Worm (Caenorhabditis elegans) whole organism, L1 larva: Measurements from ENCODE around the gene srbc-75.
"Not testable (repeated sequence)": the region's sequence is repeated elsewhere in the genome, so short reads cannot be mapped to it uniquely, and the experiment has no call there.

Experiments used
- C16A3.4 ChIP-seq: fragments of 150-350 bp; optimal IDR thresholded peaks from 2 replicates; lab custom pipeline; 2014; ENCODE audit warnings: missing biosample characterization, missing genetic modification characterization
- F16B12.6 ChIP-seq: fragments of 150-350 bp; optimal IDR thresholded peaks from 2 replicates; lab custom pipeline; 2014; ENCODE audit warnings: missing biosample characterization, missing genetic modification characterization
- Y116A8C.19 ChIP-seq: sonication (generic microtip); optimal IDR thresholded peaks from 2 replicates; lab custom pipeline; 2016; ENCODE audit warnings: missing compliant biosample characterization, missing genetic modification characterization, borderline replicate concordance
- alr-1 ChIP-seq: fragments of 200-800 bp; sonication (Bioruptor generic); optimal IDR thresholded peaks from 2 replicates; lab custom pipeline; 2018; ENCODE audit warnings: borderline replicate concordance, mild to moderate bottlenecking, missing genetic modification characterization, missing compliant biosample characterization
- ama-1 ChIP-seq: fragments of 150-350 bp; optimal IDR thresholded peaks from 2 replicates; lab custom pipeline; 2014
- ceh-63 ChIP-seq: fragments of 200-800 bp; sonication (Bioruptor generic); optimal IDR thresholded peaks from 2 replicates; lab custom pipeline; 2018; ENCODE audit warnings: mild to moderate bottlenecking, missing genetic modification characterization, missing compliant biosample characterization
- ces-1 ChIP-seq: fragments of 150-350 bp; optimal IDR thresholded peaks from 2 replicates; lab custom pipeline; 2014; ENCODE audit warnings: missing biosample characterization, missing genetic modification reagents, missing genetic modification characterization
- dpl-1 ChIP-seq, 3 experiments: fragments of 150-350 bp in 2 of 3; sonication (generic microtip) in 1 of 3; optimal IDR thresholded peaks; 2 replicates each; lab custom pipeline; 2014 to 2017; ENCODE audit warnings: missing biosample characterization in 3 of 3, missing genetic modification characterization in 3 of 3, missing genetic modification reagents in 3 of 3
- dsc-1 ChIP-seq: sonication (generic microtip); optimal IDR thresholded peaks from 2 replicates; lab custom pipeline; 2016; ENCODE audit warnings: mild to moderate bottlenecking, missing genetic modification characterization, missing compliant biosample characterization
- efl-1 ChIP-seq, 4 experiments: fragments of 150-350 bp; optimal IDR thresholded peaks in 3 of 4; peaks in 1 of 4; 1 replicate in 1 of 4; 2 replicates in 3 of 4; lab custom pipeline; 2014; ENCODE audit warnings: missing biosample characterization in 2 of 4, missing genetic modification characterization in 2 of 4, missing genetic modification reagents in 2 of 4
- elt-2 ChIP-seq: sonication (generic microtip); optimal IDR thresholded peaks from 2 replicates; lab custom pipeline; 2016; ENCODE audit warnings: missing genetic modification characterization, mild to moderate bottlenecking, inconsistent platforms, missing compliant biosample characterization, missing genetic modification reagents
- fkh-8 ChIP-seq: sonication (generic microtip); optimal IDR thresholded peaks from 2 replicates; lab custom pipeline; 2016; ENCODE audit warnings: mild to moderate bottlenecking, missing genetic modification characterization, missing compliant biosample characterization
- fos-1 ChIP-seq: fragments of 150-350 bp; optimal IDR thresholded peaks from 2 replicates; lab custom pipeline; 2014; ENCODE audit warnings: missing biosample characterization, missing genetic modification characterization
- grh-1 ChIP-seq: fragments of 200-800 bp; sonication (Bioruptor generic); IDR thresholded peaks from 2 replicates; pipeline ENCODE4 v1.3.6; 2022; ENCODE audit warnings: missing genetic modification reagents, missing genetic modification characterization, missing compliant biosample characterization
- hlh-17 ChIP-seq: fragments of 200-800 bp; sonication (Bioruptor generic); optimal IDR thresholded peaks from 2 replicates; lab custom pipeline; 2018; ENCODE audit warnings: missing genetic modification characterization, mild to moderate bottlenecking, missing compliant biosample characterization, moderate library complexity, borderline replicate concordance
- hlh-4 ChIP-seq: sonication (generic microtip); optimal IDR thresholded peaks from 2 replicates; lab custom pipeline; 2016; ENCODE audit warnings: mild to moderate bottlenecking, missing genetic modification characterization, missing compliant biosample characterization
- jun-1 ChIP-seq: fragments of 150-350 bp; optimal IDR thresholded peaks from 2 replicates; lab custom pipeline; 2014; ENCODE audit warnings: missing biosample characterization, missing genetic modification reagents, missing genetic modification characterization
- lin-13 ChIP-seq: fragments of 150-350 bp; optimal IDR thresholded peaks from 2 replicates; lab custom pipeline; 2014; ENCODE audit warnings: missing biosample characterization, missing genetic modification reagents, missing genetic modification characterization
- lsy-2 ChIP-seq, 2 experiments: fragments of 150-350 bp; optimal IDR thresholded peaks; 2 replicates each; lab custom pipeline; 2014; ENCODE audit warnings: missing biosample characterization in 2 of 2, missing genetic modification characterization in 2 of 2
- mdl-1 ChIP-seq, 2 experiments: fragments of 150-350 bp; optimal IDR thresholded peaks; 2 replicates each; lab custom pipeline; 2014 to 2017; ENCODE audit warnings: missing biosample characterization in 2 of 2, missing genetic modification characterization in 2 of 2, inconsistent platforms in 1 of 2
- mep-1 ChIP-seq: fragments of 150-350 bp; optimal IDR thresholded peaks from 2 replicates; lab custom pipeline; 2014; ENCODE audit warnings: missing biosample characterization, missing genetic modification characterization
- nhr-20 ChIP-seq: sonication (generic microtip); optimal IDR thresholded peaks from 2 replicates; lab custom pipeline; 2016; ENCODE audit warnings: mild to moderate bottlenecking, missing genetic modification characterization, missing compliant biosample characterization
- nhr-237 ChIP-seq: fragments of 150-350 bp; optimal IDR thresholded peaks from 2 replicates; lab custom pipeline; 2014; ENCODE audit warnings: missing biosample characterization, missing genetic modification characterization
- nhr-76 ChIP-seq: sonication (generic microtip); optimal IDR thresholded peaks from 2 replicates; lab custom pipeline; 2017; ENCODE audit warnings: missing biosample characterization, missing genetic modification characterization
- nhr-77 ChIP-seq: fragments of 150-350 bp; optimal IDR thresholded peaks from 2 replicates; lab custom pipeline; 2014; ENCODE audit warnings: missing biosample characterization, missing genetic modification characterization
- nhr-90 ChIP-seq: sonication (generic microtip); optimal IDR thresholded peaks from 2 replicates; lab custom pipeline; 2016; ENCODE audit warnings: mild to moderate bottlenecking, missing genetic modification characterization, missing compliant biosample characterization; ENCODE audit not compliant: poor library complexity
- pag-3 ChIP-seq: sonication (generic microtip); optimal IDR thresholded peaks from 2 replicates; lab custom pipeline; 2017; ENCODE audit warnings: missing genetic modification characterization, mild to moderate bottlenecking, missing compliant biosample characterization, antibody characterized with exemption, borderline replicate concordance; ENCODE audit not compliant: insufficient read depth
- pqm-1 ChIP-seq: sonication (generic microtip); optimal IDR thresholded peaks from 3 replicates; lab custom pipeline; 2017; ENCODE audit warnings: missing biosample characterization, missing genetic modification characterization
- sup-37 ChIP-seq: fragments of 200-800 bp; sonication (Bioruptor generic); optimal IDR thresholded peaks from 2 replicates; lab custom pipeline; 2018; ENCODE audit warnings: mild to moderate bottlenecking, missing genetic modification characterization, missing compliant biosample characterization
- tbx-2 ChIP-seq: sonication (generic microtip); optimal IDR thresholded peaks from 2 replicates; lab custom pipeline; 2016; ENCODE audit warnings: missing genetic modification characterization, missing compliant biosample characterization
- unc-30 ChIP-seq: sonication (generic microtip); optimal IDR thresholded peaks from 2 replicates; lab custom pipeline; 2017; ENCODE audit warnings: missing biosample characterization, missing genetic modification characterization
- zip-4 ChIP-seq: fragments of 200-800 bp; sonication (Bioruptor generic); optimal IDR thresholded peaks from 2 replicates; lab custom pipeline; 2018; ENCODE audit warnings: mild to moderate bottlenecking, missing genetic modification characterization, moderate library complexity, missing compliant biosample characterization

srbc-75 gene

ce11 chrV:15259904-15260303 is 6.3 kb downstream of the srbc-75 start, which contains the start of gene M01B2.8:
Gene M01B2.8 (plus strand): TSS chrV:15260204.
- TF ChIP-seq fkh-8 (tag; lab: Kevin White, UChicago) (no peak), dsc-1 (tag; lab: Kevin White, UChicago) (peak; percentile 0)

ce11 chrV:15262336-15262735 is 8.7 kb downstream of the srbc-75 start, which contains the start of gene M01B2.10:
Gene M01B2.10 (minus strand): TSS chrV:15262436.
- TF ChIP-seq zip-4 (GFP tag; lab: Kevin White, UChicago); efl-1 (optimal IDR thresholded peaks at IDR 0.05; lab: Kevin White, UChicago); efl-1 (GFP tag; optimal IDR thresholded peaks at IDR 0.05 in 1 of 2; lab: Kevin White, UChicago); nhr-20: not testable (repeated sequence)
- TF ChIP-seq, all 84 proteins: peak for 0; not testable (repeated sequence) for 84

- TF ChIP-seq nhr-77 (tag; lab: Kevin White, UChicago): no peak
- no peak for TF ChIP-seq alr-1 (tag; lab: Kevin White, UChicago)
- no peak for TF ChIP-seq pag-3 (tag; lab: Kevin White, UChicago)
- TF ChIP-seq jun-1: no peak
- TF ChIP-seq Y116A8C.19 (tag; lab: Kevin White, UChicago): no peak
- no peak for TF ChIP-seq grh-1 (GFP tag; lab: Robert Waterston, UW)
- no peak for TF ChIP-seq nhr-20
- no peak for TF ChIP-seq hlh-17
- TF ChIP-seq tbx-2 (tag; lab: Kevin White, UChicago): no peak
- no peak for TF ChIP-seq lsy-2 (tag; optimal IDR thresholded peaks at IDR 0.05; lab: Kevin White, UChicago)
- no peak for TF ChIP-seq lin-13
- TF ChIP-seq ces-1 (GFP tag; lab: Kevin White, UChicago): no peak
- no peak for TF ChIP-seq C16A3.4
- TF ChIP-seq mep-1 (tag; lab: Kevin White, UChicago): no peak
Observed at ce11 chrV:15264131-15264530, 10.5 kb downstream of the srbc-75 start, which contains the start of gene M01B2.12. Gene M01B2.12 (minus strand): TSS chrV:15264231.

- TF ChIP-seq elt-2 (tag; lab: Kevin White, UChicago) (no peak), unc-30 (no peak), alr-1 (tag; lab: Kevin White, UChicago) (no peak), ces-1 (GFP tag; lab: Kevin White, UChicago) (no peak), nhr-76 (no peak), fos-1 (tag; lab: Kevin White, UChicago) (no peak), dpl-1 (GFP tag; optimal IDR thresholded peaks at IDR 0.05; lab: Kevin White, UChicago) (no peak), hlh-4 (tag; lab: Kevin White, UChicago) (no peak), grh-1 (GFP tag; lab: Robert Waterston, UW) (no peak), Y116A8C.19 (tag; lab: Kevin White, UChicago) (no peak), ceh-63 (GFP tag; lab: Kevin White, UChicago) (no peak)
Observed at ce11 chrV:15265814-15266213, 12.2 kb downstream of the srbc-75 start, which contains the start of gene M01B2.13. Gene M01B2.13 (minus strand): TSS chrV:15265914.

- TF ChIP-seq pqm-1 (tag; lab: Kevin White, UChicago) (no peak), sup-37 (no peak), mdl-1 (tag; optimal IDR thresholded peaks at IDR 0.05; lab: Kevin White, UChicago) (no peak), ama-1 (lab: Kevin White, UChicago) (no peak), lin-13 (no peak), nhr-237 (tag; lab: Kevin White, UChicago) (no peak), nhr-90 (tag; lab: Kevin White, UChicago) (no peak), dsc-1 (tag; lab: Kevin White, UChicago) (no peak), F16B12.6 (tag; lab: Kevin White, UChicago) (no peak)
Observed at ce11 chrV:15267405-15267804, 13.8 kb downstream of the srbc-75 start, which contains the start of gene T10H4.13. Gene T10H4.13 (minus strand): TSS chrV:15267505.
